Worm (Caenorhabditis elegans) whole organism, late embryonic: Measurements from ENCODE around the gene T28C6.10.

ENCODE experiments used
- C08G9.2 ChIP-seq: sonication (generic microtip); optimal IDR thresholded peaks from 2 replicates; lab custom pipeline; 2016; ENCODE audit warnings: mild to moderate bottlenecking, missing genetic modification characterization, moderate library complexity, missing compliant biosample characterization
- C38D4.7 ChIP-seq: fragments of 200-800 bp; sonication (Bioruptor generic); optimal IDR thresholded peaks from 2 replicates; lab custom pipeline; 2018; ENCODE audit warnings: mild to moderate bottlenecking, missing genetic modification characterization, moderate library complexity, missing compliant biosample characterization
- K09A11.1 ChIP-seq: sonication (generic microtip); optimal IDR thresholded peaks from 2 replicates; lab custom pipeline; 2017; ENCODE audit warnings: antibody characterized with exemption, mild to moderate bottlenecking, missing genetic modification characterization, missing compliant biosample characterization; ENCODE audit not compliant: insufficient read depth
- T23F11.4 ChIP-seq: fragments of 200-800 bp; sonication (Bioruptor generic); optimal IDR thresholded peaks from 2 replicates; lab custom pipeline; 2018; ENCODE audit warnings: mild to moderate bottlenecking, missing genetic modification characterization, missing compliant biosample characterization
- Y22D7AL.16 ChIP-seq: sonication (generic microtip); optimal IDR thresholded peaks from 2 replicates; lab custom pipeline; 2016; ENCODE audit warnings: missing genetic modification characterization, missing compliant biosample characterization
- ahr-1 ChIP-seq: sonication (generic microtip); optimal IDR thresholded peaks from 2 replicates; lab custom pipeline; 2016; ENCODE audit warnings: missing genetic modification characterization, missing compliant biosample characterization
- ceh-14 ChIP-seq: sonication (generic microtip); optimal IDR thresholded peaks from 2 replicates; lab custom pipeline; 2016; ENCODE audit warnings: missing genotype, missing genetic modification characterization, missing compliant biosample characterization
- ceh-18 ChIP-seq: sonication (generic microtip); optimal IDR thresholded peaks from 2 replicates; lab custom pipeline; 2016; ENCODE audit warnings: missing genetic modification characterization, missing compliant biosample characterization
- ceh-2 ChIP-seq: sonication (generic microtip); optimal IDR thresholded peaks from 2 replicates; lab custom pipeline; 2016; ENCODE audit warnings: missing genotype, missing genetic modification characterization, missing compliant biosample characterization
- ceh-24 ChIP-seq: sonication (generic microtip); optimal IDR thresholded peaks from 2 replicates; lab custom pipeline; 2016; ENCODE audit warnings: mild to moderate bottlenecking, missing genetic modification characterization, missing compliant biosample characterization
- ceh-48 ChIP-seq: sonication (generic microtip); optimal IDR thresholded peaks from 2 replicates; lab custom pipeline; 2016; ENCODE audit warnings: missing genetic modification characterization, inconsistent platforms, missing compliant biosample characterization
- ceh-6 ChIP-seq: fragments of 200-800 bp; sonication (Bioruptor generic); optimal IDR thresholded peaks from 2 replicates; lab custom pipeline; 2018; ENCODE audit warnings: mild to moderate bottlenecking, missing genetic modification characterization, missing compliant biosample characterization
- che-1 ChIP-seq: sonication (generic microtip); optimal IDR thresholded peaks from 2 replicates; lab custom pipeline; 2016; ENCODE audit warnings: mild to moderate bottlenecking, missing genetic modification characterization, missing compliant biosample characterization
- dve-1 ChIP-seq: sonication (generic microtip); optimal IDR thresholded peaks from 2 replicates; lab custom pipeline; 2017; ENCODE audit warnings: antibody characterized with exemption, mild to moderate bottlenecking, missing genetic modification characterization, missing compliant biosample characterization
- elt-2 ChIP-seq: sonication (generic microtip); optimal IDR thresholded peaks from 2 replicates; lab custom pipeline; 2016; ENCODE audit warnings: missing genetic modification reagents, missing genetic modification characterization, missing compliant biosample characterization
- elt-4 ChIP-seq: sonication (generic microtip); optimal IDR thresholded peaks from 2 replicates; lab custom pipeline; 2016; ENCODE audit warnings: missing genetic modification characterization, missing compliant biosample characterization
- ets-4 ChIP-seq: sonication (generic microtip); optimal IDR thresholded peaks from 2 replicates; lab custom pipeline; 2016; ENCODE audit warnings: missing genetic modification characterization, missing compliant biosample characterization
- eyg-1 ChIP-seq: sonication (generic microtip); optimal IDR thresholded peaks from 2 replicates; lab custom pipeline; 2016; ENCODE audit warnings: missing genotype, missing genetic modification characterization, missing compliant biosample characterization
- hlh-13 ChIP-seq: fragments of 200-800 bp; sonication (Bioruptor generic); optimal IDR thresholded peaks from 2 replicates; lab custom pipeline; 2018; ENCODE audit warnings: mild to moderate bottlenecking, missing genetic modification characterization, missing compliant biosample characterization
- hlh-30 ChIP-seq: sonication (generic microtip); optimal IDR thresholded peaks from 2 replicates; lab custom pipeline; 2017; ENCODE audit warnings: antibody characterized with exemption, missing genetic modification characterization, missing compliant biosample characterization; ENCODE audit not compliant: insufficient read depth
- hlh-6 ChIP-seq: sonication (generic microtip); optimal IDR thresholded peaks from 2 replicates; lab custom pipeline; 2016; ENCODE audit warnings: missing genotype, missing genetic modification characterization, missing compliant biosample characterization
- lin-11 ChIP-seq: fragments of 200-800 bp; sonication (Bioruptor generic); optimal IDR thresholded peaks from 2 replicates; lab custom pipeline; 2018; ENCODE audit warnings: mild to moderate bottlenecking, missing genetic modification characterization, missing compliant biosample characterization
- mec-3 ChIP-seq: sonication (generic microtip); optimal IDR thresholded peaks from 2 replicates; lab custom pipeline; 2016; ENCODE audit warnings: borderline replicate concordance, missing genetic modification characterization, missing compliant biosample characterization
- nfya-1 ChIP-seq: sonication (generic microtip); optimal IDR thresholded peaks from 2 replicates; lab custom pipeline; 2017; ENCODE audit warnings: missing genetic modification characterization, mild to moderate bottlenecking, missing compliant biosample characterization, antibody characterized with exemption, moderate library complexity
- pag-3 ChIP-seq: sonication (generic microtip); optimal IDR thresholded peaks from 2 replicates; lab custom pipeline; 2016; ENCODE audit warnings: missing compliant biosample characterization, missing genetic modification characterization, borderline replicate concordance
- pat-9 ChIP-seq: fragments of 200-800 bp; sonication (Bioruptor generic); optimal IDR thresholded peaks from 2 replicates; lab custom pipeline; 2018; ENCODE audit warnings: mild to moderate bottlenecking, missing genetic modification characterization, moderate library complexity, missing compliant biosample characterization
- pha-4 ChIP-seq: fragments of 150-350 bp; optimal IDR thresholded peaks from 2 replicates; lab custom pipeline; 2018; ENCODE audit warnings: missing biosample characterization, missing genetic modification reagents, missing genetic modification characterization
- pqm-1 ChIP-seq: sonication (generic microtip); optimal IDR thresholded peaks from 2 replicates; lab custom pipeline; 2016; ENCODE audit warnings: missing genetic modification characterization, missing compliant biosample characterization
- ref-2 ChIP-seq: sonication (generic microtip); optimal IDR thresholded peaks from 2 replicates; lab custom pipeline; 2016; ENCODE audit warnings: missing genetic modification characterization, missing compliant biosample characterization
- rnt-1 ChIP-seq: sonication (generic microtip); optimal IDR thresholded peaks from 2 replicates; lab custom pipeline; 2016; ENCODE audit warnings: missing genetic modification characterization, missing compliant biosample characterization
- sox-4 ChIP-seq: sonication (generic microtip); optimal IDR thresholded peaks from 2 replicates; lab custom pipeline; 2017; ENCODE audit warnings: mild to moderate bottlenecking, missing genetic modification characterization, inconsistent platforms, missing compliant biosample characterization
- tbx-2 ChIP-seq: sonication (generic microtip); optimal IDR thresholded peaks from 2 replicates; lab custom pipeline; 2016; ENCODE audit warnings: missing genetic modification characterization, missing compliant biosample characterization
- unc-42 ChIP-seq: sonication (generic microtip); optimal IDR thresholded peaks from 2 replicates; lab custom pipeline; 2016; ENCODE audit warnings: missing genotype, missing genetic modification characterization, missing compliant biosample characterization
- unc-55 ChIP-seq: sonication (generic microtip); optimal IDR thresholded peaks from 2 replicates; lab custom pipeline; 2017; ENCODE audit warnings: missing biosample characterization, missing genetic modification reagents, missing genetic modification characterization

T28C6.10 gene

ce11 chrIV:8852194-8852593 is 34.5 kb downstream of the T28C6.10 start, which contains the start of gene alp-1:
TSS of gene alp-1 (plus strand) at chrIV:8852494.
- TF ChIP-seq unc-42 (tag; lab: Kevin White, UChicago), result no peak
- no peak for TF ChIP-seq hlh-13 (GFP tag; lab: Kevin White, UChicago)
- TF ChIP-seq C38D4.7 (GFP tag; lab: Kevin White, UChicago), result no peak
- TF ChIP-seq dve-1, result no peak
- TF ChIP-seq elt-2 (tag; lab: Kevin White, UChicago), result no peak
- TF ChIP-seq ceh-14 (tag; lab: Kevin White, UChicago), result no peak
- TF ChIP-seq elt-4 (tag; lab: Kevin White, UChicago), result no peak
- no peak for TF ChIP-seq rnt-1
- TF ChIP-seq T23F11.4 (GFP tag; lab: Kevin White, UChicago), result no peak
- no peak for TF ChIP-seq hlh-6

ce11 chrIV:8853301-8853700 is 35.6 kb downstream of the T28C6.10 start:
- TF ChIP-seq sox-4 (tag; lab: Kevin White, UChicago) (no peak), mec-3 (no peak), pat-9 (tag; lab: Kevin White, UChicago) (no peak), ceh-48 (tag; lab: Kevin White, UChicago) (no peak), ahr-1 (no peak), K09A11.1 (tag; lab: Kevin White, UChicago) (no peak), ceh-24 (no peak), tbx-2 (tag; lab: Kevin White, UChicago) (no peak), pqm-1 (tag; lab: Kevin White, UChicago) (no peak), hlh-6 (no peak), ceh-6 (GFP tag; lab: Kevin White, UChicago) (no peak), ref-2 (tag; lab: Kevin White, UChicago) (no peak), Y22D7AL.16 (tag; lab: Kevin White, UChicago) (no peak), nfya-1 (no peak)

ce11 chrIV:8855963-8856362 is 38.2 kb downstream of the T28C6.10 start, which contains the start of gene T11B7.5:
TSS of gene T11B7.5 (minus strand) at chrIV:8856063.
- no peak for TF ChIP-seq sox-4 (tag; lab: Kevin White, UChicago)
- TF ChIP-seq C08G9.2 (tag; lab: Kevin White, UChicago), result no peak

- no peak for TF ChIP-seq ets-4 (tag; lab: Kevin White, UChicago)
- TF ChIP-seq sox-4 (tag; lab: Kevin White, UChicago), result no peak
- TF ChIP-seq ceh-14 (tag; lab: Kevin White, UChicago), result no peak
- no peak for TF ChIP-seq ceh-18 (tag; lab: Kevin White, UChicago)
- no peak for TF ChIP-seq pha-4 (tag; lab: Kevin White, UChicago)
- TF ChIP-seq ceh-2, result no peak
- no peak for TF ChIP-seq che-1 (tag; lab: Kevin White, UChicago)
- no peak for TF ChIP-seq hlh-30 (tag; lab: Kevin White, UChicago)
- TF ChIP-seq eyg-1 (tag; lab: Kevin White, UChicago), result no peak
These were observed 46.9 kb downstream of the T28C6.10 start for ce11 chrIV:8864672-8865071.

- TF ChIP-seq eyg-1 (tag; lab: Kevin White, UChicago) (no peak), lin-11 (tag; lab: Kevin White, UChicago) (no peak), unc-55 (no peak), pag-3 (no peak), unc-42 (tag; lab: Kevin White, UChicago) (no peak)
- TF ChIP-seq, all 69 proteins: peak for 0
These were observed 47.6 kb downstream of the T28C6.10 start, which contains the start of gene C09G9.1 for ce11 chrIV:8865343-8865742. TSS of gene C09G9.1 (minus strand) at chrIV:8865485.
